Fruit fly (Drosophila melanogaster) whole organism, embryonic: Measurements from ENCODE around the gene CG6041.
A peak's percentile ranks its signal among the peaks of the same experiment; 100 is the strongest.

ENCODE experiments used
- Antp ChIP-seq: fragments of 200-800 bp; sonication (Bioruptor generic); optimal IDR thresholded peaks from 3 replicates; lab custom pipeline; 2016; ENCODE audit warnings: missing biosample characterization, missing genetic modification characterization
- BEAF-32 ChIP-seq: fragments of 200-800 bp; sonication (Bioruptor generic); optimal IDR thresholded peaks from 3 replicates; lab custom pipeline; 2017; ENCODE audit warnings: missing biosample characterization, missing genetic modification characterization, mild to moderate bottlenecking, moderate library complexity, missing genetic modification reagents
- CG10462 ChIP-seq: fragments of 200-800 bp; sonication (Bioruptor generic); optimal IDR thresholded peaks from 2 replicates; lab custom pipeline; 2016; ENCODE audit warnings: missing biosample characterization, missing genetic modification characterization
- CG11504 ChIP-seq: fragments of 200-800 bp; sonication (Bioruptor generic); optimal IDR thresholded peaks from 3 replicates; lab custom pipeline; 2019; ENCODE audit warnings: missing biosample characterization, mild to moderate bottlenecking, missing genetic modification characterization, moderate library complexity
- CG11723 ChIP-seq: fragments of 200-800 bp; sonication (Bioruptor generic); optimal IDR thresholded peaks from 2 replicates; lab custom pipeline; 2017; ENCODE audit warnings: missing biosample characterization, mild to moderate bottlenecking, missing genetic modification characterization
- CG12219 ChIP-seq: fragments of 200-800 bp; sonication (Bioruptor generic); optimal IDR thresholded peaks from 3 replicates; lab custom pipeline; 2018; ENCODE audit warnings: missing biosample characterization, mild to moderate bottlenecking, missing genetic modification characterization
- CG13287 ChIP-seq: fragments of 200-800 bp; sonication (Bioruptor generic); IDR thresholded peaks from 2 replicates; pipeline ENCODE4 v1.3.6; 2022; ENCODE audit warnings: missing biosample characterization, missing genetic modification characterization; ENCODE audit not compliant: partially characterized antibody
- CG15514 ChIP-seq: fragments of 200-800 bp; sonication (Bioruptor generic); optimal IDR thresholded peaks from 3 replicates; lab custom pipeline; 2017; ENCODE audit warnings: missing biosample characterization, missing genetic modification characterization, mild to moderate bottlenecking, moderate library complexity, missing genetic modification reagents
- CG17186 ChIP-seq: fragments of 200-800 bp; sonication (Bioruptor generic); optimal IDR thresholded peaks from 3 replicates; lab custom pipeline; 2017; ENCODE audit warnings: missing biosample characterization, missing genetic modification reagents, missing genetic modification characterization
- CG17328 ChIP-seq: fragments of 200-800 bp; sonication (Bioruptor generic); IDR thresholded peaks from 2 replicates; pipeline ENCODE4 v1.3.6; 2022; ENCODE audit warnings: missing biosample characterization, missing genetic modification characterization
- CG17385 ChIP-seq: fragments of 200-800 bp; sonication (Bioruptor generic); optimal IDR thresholded peaks from 3 replicates; lab custom pipeline; 2018; ENCODE audit warnings: missing biosample characterization, mild to moderate bottlenecking, missing genetic modification characterization
- CG18764 ChIP-seq: fragments of 200-800 bp; sonication (Bioruptor generic); optimal IDR thresholded peaks from 3 replicates; lab custom pipeline; 2016; ENCODE audit warnings: missing biosample characterization, missing genetic modification characterization
- CG2889 ChIP-seq: fragments of 200-800 bp; sonication (Bioruptor generic); IDR thresholded peaks from 3 replicates; pipeline ENCODE4 v1.3.6; 2022; ENCODE audit warnings: missing biosample characterization, missing genetic modification characterization
- CG30431 ChIP-seq: fragments of 200-800 bp; sonication (Bioruptor generic); optimal IDR thresholded peaks from 2 replicates; lab custom pipeline; 2017; ENCODE audit warnings: missing biosample characterization, missing genetic modification characterization
- CG3065 ChIP-seq: fragments of 200-800 bp; sonication (Bioruptor generic); optimal IDR thresholded peaks from 2 replicates; lab custom pipeline; 2016; ENCODE audit warnings: missing biosample characterization, missing genetic modification characterization
- CG32767 ChIP-seq: fragments of 200-800 bp; sonication (Bioruptor generic); IDR thresholded peaks from 2 replicates; pipeline ENCODE4 v1.3.6; 2022; ENCODE audit warnings: missing biosample characterization, missing genetic modification characterization
- CG9797 ChIP-seq: fragments of 200-800 bp; sonication (Bioruptor generic); optimal IDR thresholded peaks from 3 replicates; lab custom pipeline; 2018; ENCODE audit warnings: missing biosample characterization, mild to moderate bottlenecking, missing genetic modification characterization
- Camta ChIP-seq: fragments of 200-800 bp; sonication (Bioruptor generic); optimal IDR thresholded peaks from 2 replicates; lab custom pipeline; 2016; ENCODE audit warnings: missing biosample characterization, missing genetic modification characterization
- CrebB ChIP-seq: fragments of 200-800 bp; sonication (Bioruptor generic); optimal IDR thresholded peaks from 3 replicates; lab custom pipeline; 2018; ENCODE audit warnings: missing biosample characterization, mild to moderate bottlenecking, missing genetic modification characterization
- Dll ChIP-seq: fragments of 200-800 bp; sonication (Bioruptor generic); IDR thresholded peaks from 4 replicates; pipeline ENCODE4 v1.3.6; 2022; ENCODE audit warnings: missing biosample characterization, missing genetic modification characterization; ENCODE audit not compliant: partially characterized antibody
- Dp ChIP-seq: fragments of 200-800 bp; sonication (Bioruptor generic); optimal IDR thresholded peaks from 2 replicates; lab custom pipeline; 2018; ENCODE audit warnings: missing biosample characterization, mild to moderate bottlenecking, missing genetic modification characterization, moderate library complexity
- Drgx ChIP-seq: fragments of 200-800 bp; sonication (Bioruptor generic); IDR thresholded peaks from 2 replicates; pipeline ENCODE4 v1.3.6; 2022; ENCODE audit warnings: missing biosample characterization, missing genetic modification characterization
- Eip74EF ChIP-seq, 2 experiments: fragments of 200-800 bp in 1 of 2; fragments of >200 bp in 1 of 2; sonication (Bioruptor generic) in 1 of 2; optimal IDR thresholded peaks; 2 replicates each; lab custom pipeline; 2017 to 2019; ENCODE audit warnings: missing biosample characterization in 2 of 2, missing genetic modification characterization in 2 of 2, mild to moderate bottlenecking in 1 of 2, moderate library complexity in 1 of 2
- GATAe ChIP-seq: fragments of 200-800 bp; sonication (Bioruptor generic); conservative IDR thresholded peaks from 2 replicates; pipeline ENCODE4 v1.3.6; 2022; ENCODE audit warnings: missing biosample characterization, missing genetic modification characterization
- Gsc ChIP-seq: fragments of 200-800 bp; sonication (Bioruptor generic); IDR thresholded peaks from 2 replicates; pipeline ENCODE4 v1.3.6; 2022; ENCODE audit warnings: missing biosample characterization, missing genetic modification characterization
- Mrtf ChIP-seq: fragments of 200-800 bp; sonication (Bioruptor generic); IDR thresholded peaks from 3 replicates; pipeline ENCODE4 v1.3.6; 2022; ENCODE audit warnings: missing biosample characterization, missing genetic modification characterization
- Scr ChIP-seq: fragments of 200-800 bp; sonication (Bioruptor generic); IDR thresholded peaks from 2 replicates; pipeline ENCODE4 v1.3.6; 2022; ENCODE audit warnings: missing biosample characterization, missing genetic modification characterization; ENCODE audit not compliant: partially characterized antibody
- Ssrp ChIP-seq: fragments of 200-800 bp; sonication (Bioruptor generic); optimal IDR thresholded peaks from 2 replicates; lab custom pipeline; 2018; ENCODE audit warnings: missing biosample characterization, mild to moderate bottlenecking, missing genetic modification characterization, moderate library complexity
- TFAM ChIP-seq: fragments of 200-800 bp; sonication (Bioruptor generic); optimal IDR thresholded peaks from 2 replicates; lab custom pipeline; 2017; ENCODE audit warnings: missing biosample characterization, missing genetic modification characterization, inconsistent platforms
- Xrp1 ChIP-seq: fragments of 200-800 bp; sonication (Bioruptor generic); IDR thresholded peaks from 2 replicates; pipeline ENCODE4 v1.3.6; 2022; ENCODE audit warnings: missing biosample characterization, missing genetic modification characterization
- bbx ChIP-seq: fragments of 200-800 bp; sonication (Bioruptor generic); IDR thresholded peaks from 2 replicates; pipeline ENCODE4 v1.3.6; 2022; ENCODE audit warnings: missing biosample characterization, missing genetic modification characterization; ENCODE audit not compliant: partially characterized antibody
- cad ChIP-seq: fragments of >200 bp; optimal IDR thresholded peaks from 2 replicates; lab custom pipeline; 2017; ENCODE audit warnings: missing biosample characterization, missing genetic modification characterization
- crol ChIP-seq: fragments of 200-800 bp; sonication (Bioruptor generic); IDR thresholded peaks from 2 replicates; pipeline ENCODE4 v1.3.6; 2022; ENCODE audit warnings: missing biosample characterization, missing genetic modification characterization
- dpn ChIP-seq, 2 experiments: fragments of 200-800 bp; sonication (Bioruptor generic); optimal IDR thresholded peaks; 3 replicates each; lab custom pipeline; 2016; ENCODE audit warnings: missing biosample characterization in 2 of 2, missing genetic modification characterization in 2 of 2
- gcm ChIP-seq: fragments of 200-800 bp; sonication (Bioruptor generic); optimal IDR thresholded peaks from 2 replicates; lab custom pipeline; 2019; ENCODE audit warnings: missing biosample characterization, mild to moderate bottlenecking, missing genetic modification characterization, moderate library complexity
- klu ChIP-seq: fragments of 200-800 bp; sonication (Bioruptor generic); IDR thresholded peaks from 2 replicates; pipeline ENCODE4 v1.3.6; 2022; ENCODE audit warnings: missing biosample characterization, missing genetic modification characterization
- kni ChIP-seq: fragments of 200-800 bp; sonication (Bioruptor generic); optimal IDR thresholded peaks from 3 replicates; lab custom pipeline; 2017; ENCODE audit warnings: mild to moderate bottlenecking, missing biosample characterization, missing genetic modification reagents, missing genetic modification characterization
- knrl ChIP-seq: fragments of 200-800 bp; sonication (Bioruptor generic); IDR thresholded peaks from 3 replicates; pipeline ENCODE4 v1.3.6; 2022; ENCODE audit warnings: missing biosample characterization, missing genetic modification characterization; ENCODE audit not compliant: partially characterized antibody
- lbe ChIP-seq: fragments of 200-800 bp; sonication (Bioruptor generic); optimal IDR thresholded peaks from 2 replicates; lab custom pipeline; 2016; ENCODE audit warnings: missing biosample characterization, mild to moderate bottlenecking, missing genetic modification characterization
- mam ChIP-seq: fragments of 200-800 bp; sonication (Bioruptor generic); optimal IDR thresholded peaks from 3 replicates; lab custom pipeline; 2016; ENCODE audit warnings: missing biosample characterization, missing genetic modification characterization
- peb ChIP-seq: fragments of 200-800 bp; sonication (Bioruptor generic); IDR thresholded peaks from 2 replicates; pipeline ENCODE4 v1.3.6; 2022; ENCODE audit warnings: missing biosample characterization, missing genetic modification characterization
- pzg ChIP-seq: fragments of 200-800 bp; sonication (Bioruptor generic); optimal IDR thresholded peaks from 3 replicates; lab custom pipeline; 2018; ENCODE audit warnings: missing biosample characterization, mild to moderate bottlenecking, missing genetic modification characterization, moderate library complexity
- ro ChIP-seq: fragments of 200-800 bp; sonication (Bioruptor generic); IDR thresholded peaks from 2 replicates; pipeline ENCODE4 v1.3.6; 2022; ENCODE audit warnings: missing biosample characterization, missing genetic modification characterization
- schlank ChIP-seq: fragments of 200-800 bp; sonication (Bioruptor generic); optimal IDR thresholded peaks from 2 replicates; lab custom pipeline; 2018; ENCODE audit warnings: missing biosample characterization, mild to moderate bottlenecking, missing genetic modification characterization
- slbo ChIP-seq: fragments of 200-800 bp; sonication (Bioruptor generic); IDR thresholded peaks from 2 replicates; pipeline ENCODE4 v1.3.6; 2022; ENCODE audit warnings: missing biosample characterization, missing genetic modification characterization
- ttk ChIP-seq: fragments of 200-800 bp; sonication (Bioruptor generic); IDR thresholded peaks from 2 replicates; pipeline ENCODE4 v2.1.2; 2022; ENCODE audit warnings: missing biosample characterization, missing genetic modification characterization
- unc-4 ChIP-seq: fragments of 200-800 bp; sonication (Bioruptor generic); IDR thresholded peaks from 2 replicates; pipeline ENCODE4 v1.3.6; 2022; ENCODE audit warnings: missing biosample characterization, missing genetic modification characterization; ENCODE audit not compliant: partially characterized antibody
- zen2 ChIP-seq: fragments of 200-800 bp; sonication (Bioruptor generic); IDR thresholded peaks from 3 replicates; pipeline ENCODE4 v1.3.6; 2022; ENCODE audit warnings: missing biosample characterization, missing genetic modification characterization; ENCODE audit not compliant: partially characterized antibody

CG6041 gene

DNA sequence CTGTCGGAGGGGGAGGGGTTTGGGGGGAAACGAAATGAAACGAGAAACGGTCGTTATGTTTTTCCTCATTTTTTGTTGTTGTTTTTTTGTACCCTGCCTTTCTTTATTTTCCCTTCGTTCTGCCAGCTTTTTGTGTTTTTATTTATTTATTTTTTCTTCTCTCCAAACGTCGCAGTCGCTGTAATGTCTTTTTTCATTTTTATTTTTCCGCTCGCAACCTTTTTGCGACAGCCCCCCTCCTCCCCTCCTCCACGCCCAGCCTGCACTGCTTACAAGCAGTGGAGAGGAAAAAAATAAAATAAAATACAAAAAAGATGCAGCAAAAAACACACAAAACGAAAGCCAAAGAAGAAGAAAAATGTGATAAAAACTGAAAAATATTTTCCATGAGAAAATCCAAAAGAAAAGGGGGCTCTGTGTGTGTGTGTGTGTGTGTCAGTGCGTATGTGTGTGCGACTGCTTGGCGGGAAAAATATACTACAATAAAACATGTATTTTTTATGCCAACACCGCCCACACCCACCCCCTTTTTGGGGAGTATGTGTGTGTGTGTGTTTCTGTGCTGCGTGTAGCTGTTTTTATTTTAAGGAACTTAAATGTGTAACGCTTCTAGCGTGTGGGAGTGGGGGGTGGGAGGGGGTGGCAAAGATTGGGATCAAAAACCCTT is 12.8 kb upstream of the CG6041 start (continued):
- TF ChIP-seq CG18764 (GFP tag; lab: Kevin White, UChicago) = no peak
- no peak for TF ChIP-seq CG10462 (GFP tag; lab: Kevin White, UChicago)
- peak; percentile 62; the same call in 1 of the 2 replicates for TF ChIP-seq crol (GFP tag; lab: Robert Waterston, UW)
- TF ChIP-seq CG30431 (GFP tag; lab: Kevin White, UChicago) = no peak
- no peak for TF ChIP-seq Ssrp (tag; lab: Kevin White, UChicago)
- TF ChIP-seq CG11504 (tag; lab: Kevin White, UChicago) = peak; percentile 1
- TF ChIP-seq CG17385 = no peak

DNA sequence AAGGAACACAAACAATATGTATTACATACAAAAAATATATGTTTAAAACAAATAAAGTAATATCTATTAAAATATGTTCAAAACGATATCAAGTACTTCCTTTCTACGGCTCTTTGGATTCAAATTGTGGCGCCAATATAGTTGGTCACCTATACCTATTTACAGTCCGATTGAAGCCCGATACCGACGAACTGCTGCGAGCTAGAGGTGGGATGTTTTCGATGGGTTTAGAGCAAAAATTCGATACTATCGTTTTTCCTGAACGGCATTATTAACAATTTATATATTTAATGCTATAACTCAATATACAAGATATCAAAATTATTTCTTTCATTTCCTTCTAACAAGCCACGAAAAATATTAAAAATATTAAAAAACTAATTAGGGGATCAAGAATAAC is 6.1 kb upstream of the CG6041 start:
- TF ChIP-seq Eip74EF (GFP tag; optimal IDR thresholded peaks at IDR 0.05; lab: Kevin White, UChicago) (no peak), slbo (GFP tag; lab: Robert Waterston, UW) (peak; percentile 26; the same call in 1 of the 2 replicates), CG17186 (GFP tag; lab: Kevin White, UChicago) (no peak), unc-4 (GFP tag; lab: Robert Waterston, UW) (peak; percentile 68), zen2 (GFP tag; lab: Robert Waterston, UW) (peak; percentile 50; the same call in 1 of the 3 replicates), pzg (peak; percentile 27), Xrp1 (GFP tag; lab: Robert Waterston, UW) (no peak), mam (GFP tag; lab: Kevin White, UChicago) (no peak), Antp (GFP tag; lab: Kevin White, UChicago) (no peak), Mrtf (no peak), GATAe (GFP tag; lab: Robert Waterston, UW) (no peak), bbx (GFP tag; lab: Robert Waterston, UW) (peak; percentile 76), Dp (GFP tag; lab: Kevin White, UChicago) (peak; percentile 69), peb (GFP tag; lab: Robert Waterston, UW) (no peak), TFAM (GFP tag; lab: Kevin White, UChicago) (no peak), CG9797 (GFP tag; lab: Kevin White, UChicago) (no peak), gcm (no peak), ro (GFP tag; lab: Robert Waterston, UW) (no peak), CG17328 (GFP tag; lab: Robert Waterston, UW) (no peak), ttk (no peak), Camta (GFP tag; lab: Kevin White, UChicago) (no peak), CG3065 (GFP tag; lab: Kevin White, UChicago) (no peak), CrebB (tag; lab: Kevin White, UChicago) (no peak), dpn (GFP tag; optimal IDR thresholded peaks at IDR 0.05; lab: Kevin White, UChicago) (no peak), CG32767 (GFP tag; lab: Robert Waterston, UW) (no peak), Dll (GFP tag; lab: Robert Waterston, UW) (peak; percentile 75; the same call in 3 of the 4 replicates), cad (GFP tag; lab: Kevin White, UChicago) (no peak), schlank (no peak), CG2889 (no peak), klu (GFP tag; lab: Robert Waterston, UW) (no peak), knrl (GFP tag; lab: Robert Waterston, UW) (peak; percentile 51; the same call in 2 of the 3 replicates), CG12219 (no peak), kni (no peak), Gsc (GFP tag; lab: Robert Waterston, UW) (no peak), CG11723 (GFP tag; lab: Kevin White, UChicago) (no peak), Drgx (GFP tag; lab: Robert Waterston, UW) (no peak), CG13287 (peak; percentile 75), CG15514 (GFP tag; lab: Kevin White, UChicago) (peak; percentile 1), lbe (GFP tag; lab: Kevin White, UChicago) (peak; percentile 4), BEAF-32 (GFP tag; lab: Kevin White, UChicago) (peak; percentile 65), Scr (GFP tag; lab: Robert Waterston, UW) (peak; percentile 70)
